Worm (Caenorhabditis elegans): Measurements from ENCODE around the gene srh-28.
A peak's percentile ranks its signal among the peaks of the same experiment; 100 is the strongest.

srh-28 gene

DNA sequence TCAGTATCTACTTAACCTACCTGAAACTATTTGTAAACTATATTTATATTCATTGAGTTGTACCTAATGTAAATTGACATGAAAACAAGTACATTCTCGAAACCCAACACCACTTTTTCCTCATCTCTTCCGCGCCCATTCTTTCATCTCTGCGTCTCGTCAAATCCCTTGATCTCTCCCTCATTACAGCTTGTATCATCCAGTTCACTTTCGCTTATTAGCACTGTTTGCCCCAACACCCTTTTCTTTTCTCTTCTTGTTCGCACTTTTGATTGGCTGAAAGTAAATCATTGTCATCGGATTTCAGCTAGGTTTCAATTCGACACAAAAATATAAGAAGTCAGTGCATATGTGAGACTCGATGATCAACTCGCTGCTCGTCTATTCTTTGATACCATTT, 30.8 kb downstream of the srh-28 start, which contains the start of gene T25F10.3:
TSS of gene T25F10.3 (plus strand) at position 308 of the 400 bp plus-strand sequence.
- TF ChIP-seq F57C9.4 (tag; optimal IDR thresholded peaks at IDR 0.05) (no peak), bed-1 (GFP tag; IDR thresholded peaks at IDR 0.05) (no peak), aptf-3 (GFP tag; IDR thresholded peaks at IDR 0.05) (no peak), hmg-1.2 (GFP tag; IDR thresholded peaks at IDR 0.05) (0 out of 2 replicates have a peak, but pooled peaks have one; percentile 13), ccch-3 (GFP tag; optimal IDR thresholded peaks at IDR 0.05) (no peak), tbx-9 (tag; optimal IDR thresholded peaks at IDR 0.05; ENCODE audit: borderline replicate concordance) (no peak)

- no peak for TF ChIP-seq cebp-1 (GFP tag; IDR thresholded peaks at IDR 0.05)
- peak; percentile 62 for TF ChIP-seq cebp-1 (tag; optimal IDR thresholded peaks at IDR 0.05)
- TF ChIP-seq ztf-18 (tag; optimal IDR thresholded peaks at IDR 0.05) = no peak
- TF ChIP-seq ztf-26 (tag; optimal IDR thresholded peaks at IDR 0.05) = no peak
- no peak for TF ChIP-seq madf-6 (GFP tag; IDR thresholded peaks at IDR 0.05)
- TF ChIP-seq B0019.2 (GFP tag; conservative IDR thresholded peaks at IDR 0.05) = no peak
- TF ChIP-seq dpff-1 (tag; optimal IDR thresholded peaks at IDR 0.05) = no peak
- no peak for TF ChIP-seq rec-8 (tag; optimal IDR thresholded peaks at IDR 0.05)
These were observed 38.7 kb downstream of the srh-28 start for ce11 chrV:6736877-6737276.

DNA sequence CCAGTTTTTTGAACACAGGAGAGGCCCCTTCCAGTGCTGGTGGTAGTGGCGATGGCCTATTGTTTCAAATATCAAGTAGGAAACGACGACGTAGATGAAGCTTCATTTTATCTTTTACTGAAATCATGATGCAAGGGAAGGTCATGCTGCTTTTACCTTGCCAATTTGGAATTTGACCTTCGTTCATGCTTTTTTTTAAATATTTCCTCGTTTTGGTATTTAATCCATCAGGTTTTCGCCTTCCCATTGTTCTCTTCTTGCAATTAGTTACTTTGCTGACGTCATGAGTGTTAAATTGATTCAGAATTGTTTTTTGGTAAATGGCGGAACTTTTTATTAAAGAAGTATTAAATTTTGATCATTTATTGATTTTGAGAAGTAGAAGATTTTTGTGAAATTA, 39.5 kb downstream of the srh-28 start:
- TF ChIP-seq ztf-6 (GFP tag; IDR thresholded peaks at IDR 0.05) = no peak
- no peak for TF ChIP-seq B0261.1 (tag; optimal IDR thresholded peaks at IDR 0.05)
- TF ChIP-seq hsf-1 (GFP tag; IDR thresholded peaks at IDR 0.05) = no peak
- TF ChIP-seq nhr-80 (tag; optimal IDR thresholded peaks at IDR 0.05) = no peak
- no peak for TF ChIP-seq egl-18 (GFP tag; IDR thresholded peaks at IDR 0.05)
- TF ChIP-seq aptf-2 (GFP tag; conservative IDR thresholded peaks at IDR 0.05) = no peak
- no peak for TF ChIP-seq lin-35 (GFP tag; optimal IDR thresholded peaks at IDR 0.05)
- TF ChIP-seq F39B2.1 (GFP tag; IDR thresholded peaks at IDR 0.05) = no peak
- no peak for TF ChIP-seq attf-5 (GFP tag; optimal IDR thresholded peaks at IDR 0.05)
- TF ChIP-seq B0336.3 (GFP tag; IDR thresholded peaks at IDR 0.05) = no peak
- no peak for TF ChIP-seq F33H1.4 (GFP tag; IDR thresholded peaks at IDR 0.05)
- no peak for TF ChIP-seq Y56A3A.18 (GFP tag; IDR thresholded peaks at IDR 0.05)

DNA sequence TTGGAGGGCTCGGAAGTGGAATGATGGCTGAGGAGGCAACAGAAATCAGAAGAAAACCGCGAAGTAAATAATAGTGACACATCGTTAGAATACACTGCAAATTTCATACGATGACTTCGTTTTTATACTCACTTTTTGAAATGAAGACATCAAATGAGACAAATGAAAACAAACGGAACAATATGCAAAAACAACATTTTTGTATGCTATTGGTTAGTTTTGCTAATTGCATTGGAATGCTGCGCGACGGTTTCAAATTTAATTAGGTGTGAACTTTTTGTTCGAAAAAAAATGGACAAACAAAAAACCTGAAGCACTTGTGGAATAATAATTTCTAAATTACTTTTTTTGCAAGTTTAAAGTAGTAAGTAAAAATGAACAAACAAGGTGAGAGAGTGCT, 42.6 kb downstream of the srh-28 start, which contains the start of gene grl-8:
TSS of gene grl-8 (minus strand) at position 101 of the 400 bp plus-strand sequence.
- no peak for TF ChIP-seq ama-1 (optimal IDR thresholded peaks at IDR 0.05)
- TF ChIP-seq ama-1 (GFP tag; optimal IDR thresholded peaks at IDR 0.05) = no peak
- TF ChIP-seq fkh-3 (tag; optimal IDR thresholded peaks at IDR 0.05) = no peak
- no peak for TF ChIP-seq snpc-1.1 (tag; optimal IDR thresholded peaks at IDR 0.05; ENCODE audit: insufficient read depth)
- no peak for TF ChIP-seq Y79H2A.3 (GFP tag; conservative IDR thresholded peaks at IDR 0.05)
- TF ChIP-seq somi-1 (GFP tag; optimal IDR thresholded peaks at IDR 0.05) = no peak
- no peak for TF ChIP-seq let-607 (tag; optimal IDR thresholded peaks at IDR 0.05)
- no peak for TF ChIP-seq lsy-27 (tag; optimal IDR thresholded peaks at IDR 0.05; ENCODE audit: borderline replicate concordance, insufficient read depth)
- TF ChIP-seq ztf-26 (tag; optimal IDR thresholded peaks at IDR 0.05) = no peak
- TF ChIP-seq lin-26 (GFP tag; IDR thresholded peaks at IDR 0.05) = no peak
- no peak for TF ChIP-seq nhr-90 (tag; optimal IDR thresholded peaks at IDR 0.05)
- no peak for TF ChIP-seq dpff-1 (tag; optimal IDR thresholded peaks at IDR 0.05)
- TF ChIP-seq sdz-38 (tag; optimal IDR thresholded peaks at IDR 0.05) = no peak
- no peak for TF ChIP-seq ekl-4 (GFP tag; IDR thresholded peaks at IDR 0.05)
- no peak for TF ChIP-seq nfya-2 (GFP tag; IDR thresholded peaks at IDR 0.05)
- TF ChIP-seq F22D6.2 (tag; optimal IDR thresholded peaks at IDR 0.05) = no peak
- TF ChIP-seq bed-2 (GFP tag; IDR thresholded peaks at IDR 0.05) = no peak
